Worm (Caenorhabditis elegans) whole organism, L4 larva: Measurements from ENCODE around the gene T14G8.2.
A peak's percentile ranks its signal among the peaks of the same experiment; 100 is the strongest.

Experiments
- F10B5.3 ChIP-seq: sonication (generic microtip); optimal IDR thresholded peaks from 2 replicates; lab custom pipeline; 2016; ENCODE audit warnings: mild to moderate bottlenecking, missing genetic modification characterization, missing compliant biosample characterization
- ama-1 ChIP-seq: fragments of 150-350 bp; optimal IDR thresholded peaks from 2 replicates; lab custom pipeline; 2014; ENCODE audit warnings: inconsistent platforms, mixed read lengths
- arid-1 ChIP-seq: fragments of 200-800 bp; sonication (Bioruptor generic); conservative IDR thresholded peaks from 2 replicates; pipeline ENCODE4 v1.3.6; 2022; ENCODE audit warnings: missing genetic modification reagents, missing genetic modification characterization, missing compliant biosample characterization
- ceh-28 ChIP-seq: fragments of 150-350 bp; optimal IDR thresholded peaks from 2 replicates; lab custom pipeline; 2014; ENCODE audit warnings: missing biosample characterization, missing genetic modification reagents, missing genetic modification characterization
- ces-1 ChIP-seq: fragments of 150-350 bp; sonication (generic microtip); optimal IDR thresholded peaks from 4 replicates; lab custom pipeline; 2014; ENCODE audit warnings: missing biosample characterization, missing genetic modification reagents, missing genetic modification characterization
- lin-15B ChIP-seq: fragments of 150-350 bp; sonication (generic microtip); optimal IDR thresholded peaks from 3 replicates; lab custom pipeline; 2014; ENCODE audit warnings: missing biosample characterization, missing genetic modification characterization
- lir-3 ChIP-seq: sonication (generic microtip); optimal IDR thresholded peaks from 2 replicates; lab custom pipeline; 2016; ENCODE audit warnings: mild to moderate bottlenecking, missing genetic modification characterization, missing compliant biosample characterization
- lsy-2 ChIP-seq, 2 experiments: fragments of 150-350 bp in 1 of 2; sonication (generic microtip) in 1 of 2; optimal IDR thresholded peaks; 2 replicates each; lab custom pipeline; 2014 to 2017; ENCODE audit warnings: missing biosample characterization in 2 of 2, missing genetic modification characterization in 2 of 2
- mdl-1 ChIP-seq, 2 experiments: fragments of 150-350 bp in 1 of 2; sonication (generic microtip) in 1 of 2; optimal IDR thresholded peaks; 2 replicates each; lab custom pipeline; 2014 to 2017; ENCODE audit warnings: missing biosample characterization in 2 of 2, missing genetic modification characterization in 2 of 2
- pha-4 ChIP-seq, 2 experiments: fragments of 150-350 bp in 1 of 2; fragments of 200-800 bp in 1 of 2; sonication (Bioruptor generic) in 1 of 2; IDR thresholded peaks in 1 of 2; optimal IDR thresholded peaks in 1 of 2; 2 replicates each; pipeline versions ENCODE4 v1.3.6 to Lab custom; 2014 to 2022; ENCODE audit warnings: missing genetic modification characterization in 2 of 2, missing genetic modification reagents in 2 of 2, missing biosample characterization in 1 of 2, missing compliant biosample characterization in 1 of 2
- saeg-2 ChIP-seq: fragments of 200-800 bp; sonication (Bioruptor generic); IDR thresholded peaks from 2 replicates; pipeline ENCODE4 v1.3.6; 2022; ENCODE audit warnings: missing genetic modification reagents, missing genetic modification characterization, missing compliant biosample characterization
- sdz-12 ChIP-seq: fragments of 200-800 bp; sonication (Bioruptor generic); optimal IDR thresholded peaks from 2 replicates; lab custom pipeline; 2018; ENCODE audit warnings: mild to moderate bottlenecking, missing genetic modification characterization, missing compliant biosample characterization
- skn-1 ChIP-seq: fragments of 150-350 bp; optimal IDR thresholded peaks from 2 replicates; lab custom pipeline; 2014; ENCODE audit warnings: missing biosample characterization, missing genetic modification characterization

DNA sequence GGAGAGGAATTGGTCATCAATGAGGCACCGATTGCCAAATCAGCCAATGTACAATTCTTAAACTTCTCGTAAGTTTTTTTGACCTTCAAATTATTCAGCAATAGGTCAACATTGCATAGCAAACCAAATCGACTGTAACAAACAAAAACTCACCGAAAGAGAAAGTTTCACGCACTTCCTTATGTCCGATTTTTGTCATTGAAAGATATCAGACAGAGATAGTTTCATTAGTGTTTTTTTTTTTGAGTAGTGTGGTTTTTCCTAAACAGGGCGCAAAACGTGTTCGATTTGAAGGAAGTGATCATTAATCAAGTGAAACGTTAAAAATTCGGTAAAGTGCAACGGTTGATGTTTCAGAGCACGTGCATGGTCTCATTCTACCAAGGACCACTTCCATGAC is 13.6 kb upstream of the T14G8.2 start:
- TF ChIP-seq ces-1 (no peak), sdz-12 (GFP tag; lab: Kevin White, UChicago) (no peak), pha-4 (GFP tag; IDR thresholded peaks at IDR 0.05; lab: Robert Waterston, UW) (no peak), pha-4 (tag; optimal IDR thresholded peaks at IDR 0.05; lab: Kevin White, UChicago) (no peak), arid-1 (GFP tag; lab: Robert Waterston, UW) (no peak), ama-1 (no peak), lir-3 (tag; lab: Kevin White, UChicago) (no peak), lsy-2 (tag; optimal IDR thresholded peaks at IDR 0.05; lab: Kevin White, UChicago) (peak in 1 of 2 experiments; percentile 5), F10B5.3 (no peak), ceh-28 (no peak), mdl-1 (tag; optimal IDR thresholded peaks at IDR 0.05; lab: Kevin White, UChicago) (peak in 1 of 2 experiments; percentile 76), skn-1 (tag; lab: Kevin White, UChicago) (no peak), saeg-2 (GFP tag; lab: Robert Waterston, UW) (no peak), lin-15B (tag; lab: Kevin White, UChicago) (no peak)
